Fruit fly (Drosophila melanogaster) whole organism, embryonic: ENCODE results near the gene CG9932.

Experiments
- Blimp-1 ChIP-seq: fragments of 200-800 bp; sonication (Bioruptor generic); optimal IDR thresholded peaks from 3 replicates; lab custom pipeline; 2018; ENCODE audit warnings: missing biosample characterization, missing genetic modification characterization, mild to moderate bottlenecking, moderate library complexity, missing genetic modification reagents
- CG13894 ChIP-seq: fragments of 200-800 bp; sonication (Bioruptor generic); optimal IDR thresholded peaks from 3 replicates; lab custom pipeline; 2018; ENCODE audit warnings: missing biosample characterization, mild to moderate bottlenecking, missing genetic modification characterization, moderate library complexity
- CG15514 ChIP-seq: fragments of 200-800 bp; sonication (Bioruptor generic); optimal IDR thresholded peaks from 3 replicates; lab custom pipeline; 2017; ENCODE audit warnings: missing biosample characterization, missing genetic modification characterization, mild to moderate bottlenecking, moderate library complexity, missing genetic modification reagents
- CG15601 ChIP-seq: fragments of 200-800 bp; sonication (Bioruptor generic); optimal IDR thresholded peaks from 3 replicates; lab custom pipeline; 2019; ENCODE audit warnings: missing biosample characterization, mild to moderate bottlenecking, missing genetic modification characterization, moderate library complexity
- CG17829 ChIP-seq: fragments of 200-800 bp; optimal IDR thresholded peaks from 2 replicates; lab custom pipeline; 2019; ENCODE audit warnings: missing biosample characterization, mild to moderate bottlenecking, missing genetic modification characterization, moderate library complexity
- CG34422 ChIP-seq: fragments of 200-800 bp; sonication (Bioruptor generic); IDR thresholded peaks from 3 replicates; pipeline ENCODE4 v1.3.6; 2022; ENCODE audit warnings: missing biosample characterization, missing genetic modification characterization
- CG4820 ChIP-seq: fragments of 200-800 bp; sonication (Bioruptor generic); optimal IDR thresholded peaks from 3 replicates; lab custom pipeline; 2016; ENCODE audit warnings: missing biosample characterization, missing genetic modification characterization
- CG5180 ChIP-seq: fragments of 200-800 bp; sonication (Bioruptor generic); optimal IDR thresholded peaks from 3 replicates; lab custom pipeline; 2017; ENCODE audit warnings: missing biosample characterization, missing genetic modification characterization, mild to moderate bottlenecking, moderate library complexity, missing genetic modification reagents
- CG7786 ChIP-seq: fragments of 200-800 bp; sonication (Bioruptor generic); optimal IDR thresholded peaks from 2 replicates; lab custom pipeline; 2016; ENCODE audit warnings: missing biosample characterization, missing genetic modification characterization
- CG8290 ChIP-seq, 3 experiments: fragments of 200-800 bp; sonication (Bioruptor generic); optimal IDR thresholded peaks; 2 replicates each; lab custom pipeline; 2016 to 2019; ENCODE audit warnings: missing biosample characterization in 3 of 3, missing genetic modification characterization in 3 of 3, mild to moderate bottlenecking in 2 of 3, moderate library complexity in 1 of 3
- CG9932 ChIP-seq: fragments of 200-800 bp; sonication (Bioruptor generic); IDR thresholded peaks from 2 replicates; pipeline ENCODE4 v1.3.6; 2022; ENCODE audit warnings: missing biosample characterization, missing genetic modification characterization
- D19B ChIP-seq: fragments of 200-800 bp; sonication (Bioruptor generic); optimal IDR thresholded peaks from 2 replicates; lab custom pipeline; 2017; ENCODE audit warnings: missing biosample characterization, mild to moderate bottlenecking, missing genetic modification characterization
- Dad ChIP-seq: fragments of 200-800 bp; sonication (Bioruptor generic); optimal IDR thresholded peaks from 3 replicates; lab custom pipeline; 2016; ENCODE audit warnings: missing biosample characterization, missing genetic modification characterization
- HLH3B ChIP-seq: fragments of 200-800 bp; sonication (Bioruptor generic); IDR thresholded peaks from 2 replicates; pipeline ENCODE4 v1.3.6; 2022; ENCODE audit warnings: missing biosample characterization, missing genetic modification characterization
- Hey ChIP-seq: fragments of 200-800 bp; sonication (Bioruptor generic); optimal IDR thresholded peaks from 3 replicates; lab custom pipeline; 2018; ENCODE audit warnings: missing biosample characterization, mild to moderate bottlenecking, missing genetic modification characterization
- Med ChIP-seq: fragments of 200-800 bp; sonication (Bioruptor generic); peaks from one replicate; lab custom pipeline; 2016; ENCODE audit warnings: missing biosample characterization, missing genetic modification characterization, mild to moderate bottlenecking, inconsistent platforms, moderate library complexity
- Meics ChIP-seq: fragments of 200-800 bp; sonication (Bioruptor generic); optimal IDR thresholded peaks from 2 replicates; lab custom pipeline; 2017; ENCODE audit warnings: missing biosample characterization, mild to moderate bottlenecking, missing genetic modification characterization
- Nf-YC ChIP-seq: fragments of 200-800 bp; optimal IDR thresholded peaks from 3 replicates; lab custom pipeline; 2019; ENCODE audit warnings: missing biosample characterization, mild to moderate bottlenecking, missing genetic modification characterization, moderate library complexity
- Sox102F ChIP-seq: fragments of 200-800 bp; sonication (Bioruptor generic); optimal IDR thresholded peaks from 2 replicates; lab custom pipeline; 2018; ENCODE audit warnings: missing biosample characterization, mild to moderate bottlenecking, missing genetic modification characterization, moderate library complexity
- Sry-δ ChIP-seq: fragments of 200-800 bp; sonication (Bioruptor generic); optimal IDR thresholded peaks from 2 replicates; lab custom pipeline; 2016; ENCODE audit warnings: missing biosample characterization, missing genetic modification characterization
- abd-A ChIP-seq: fragments of 200-800 bp; sonication (Bioruptor generic); optimal IDR thresholded peaks from 3 replicates; lab custom pipeline; 2019; ENCODE audit warnings: missing biosample characterization, mild to moderate bottlenecking, missing genetic modification characterization, moderate library complexity
- ap ChIP-seq: fragments of 200-800 bp; sonication (Bioruptor generic); IDR thresholded peaks from 2 replicates; pipeline ENCODE4 v1.3.6; 2022; ENCODE audit warnings: missing biosample characterization, missing genetic modification characterization
- az2 ChIP-seq: fragments of 200-800 bp; sonication (Bioruptor generic); optimal IDR thresholded peaks from 3 replicates; lab custom pipeline; 2016; ENCODE audit warnings: missing biosample characterization, missing genetic modification characterization
- bsh ChIP-seq, 2 experiments: fragments of 200-800 bp; sonication (Bioruptor generic); optimal IDR thresholded peaks; 2 replicates each; lab custom pipeline; 2017 to 2018; ENCODE audit warnings: mild to moderate bottlenecking in 2 of 2, missing biosample characterization in 2 of 2, missing genetic modification characterization in 2 of 2, moderate library complexity in 1 of 2
- crol ChIP-seq: fragments of 200-800 bp; sonication (Bioruptor generic); IDR thresholded peaks from 2 replicates; pipeline ENCODE4 v1.3.6; 2022; ENCODE audit warnings: missing biosample characterization, missing genetic modification characterization
- dmrt99B ChIP-seq: fragments of 200-800 bp; sonication (Bioruptor generic); optimal IDR thresholded peaks from 2 replicates; lab custom pipeline; 2018; ENCODE audit warnings: missing biosample characterization, mild to moderate bottlenecking, missing genetic modification characterization, moderate library complexity
- dysf ChIP-seq: fragments of 200-800 bp; sonication (Bioruptor generic); IDR thresholded peaks from 3 replicates; pipeline ENCODE4 v1.3.6; 2022; ENCODE audit warnings: missing biosample characterization, missing genetic modification characterization
- gfzf ChIP-seq: fragments of 200-800 bp; sonication (Bioruptor generic); optimal IDR thresholded peaks from 2 replicates; lab custom pipeline; 2016; ENCODE audit warnings: missing biosample characterization, mild to moderate bottlenecking, missing genetic modification characterization, moderate library complexity
- gt ChIP-seq: fragments of 200-800 bp; sonication (Bioruptor generic); IDR thresholded peaks from 2 replicates; pipeline ENCODE4 v1.3.6; 2022; ENCODE audit warnings: missing biosample characterization, missing genetic modification characterization
- hkb ChIP-seq, 2 experiments: fragments of 200-800 bp in 1 of 2; fragments of >200 bp in 1 of 2; sonication (Bioruptor generic) in 1 of 2; IDR thresholded peaks in 1 of 2; optimal IDR thresholded peaks in 1 of 2; 2 replicates each; pipeline versions ENCODE4 v1.3.6 to Lab custom; 2017 to 2022; ENCODE audit warnings: missing biosample characterization in 1 of 2, missing genetic modification characterization in 1 of 2
- jumu ChIP-seq: fragments of 200-800 bp; sonication (Bioruptor generic); optimal IDR thresholded peaks from 3 replicates; lab custom pipeline; 2016; ENCODE audit warnings: missing biosample characterization, missing genetic modification characterization
- kay ChIP-seq: fragments of 200-800 bp; sonication (Bioruptor generic); optimal IDR thresholded peaks from 2 replicates; lab custom pipeline; 2016; ENCODE audit warnings: missing biosample characterization, missing genetic modification characterization
- mirr ChIP-seq: fragments of 200-800 bp; sonication (Bioruptor generic); optimal IDR thresholded peaks from 3 replicates; lab custom pipeline; 2018; ENCODE audit warnings: missing biosample characterization, mild to moderate bottlenecking, missing genetic modification characterization
- phol ChIP-seq: fragments of 200-800 bp; sonication (Bioruptor generic); optimal IDR thresholded peaks from 3 replicates; lab custom pipeline; 2018; ENCODE audit warnings: missing biosample characterization, mild to moderate bottlenecking, missing genetic modification characterization, moderate library complexity
- pita ChIP-seq: fragments of 200-800 bp; sonication (Bioruptor generic); optimal IDR thresholded peaks from 2 replicates; lab custom pipeline; 2017; ENCODE audit warnings: missing biosample characterization, mild to moderate bottlenecking, missing genetic modification characterization
- row ChIP-seq: fragments of 200-800 bp; sonication (Bioruptor generic); IDR thresholded peaks from 3 replicates; pipeline ENCODE4 v1.3.6; 2022; ENCODE audit warnings: missing biosample characterization, missing genetic modification characterization
- scrt ChIP-seq: fragments of 200-800 bp; sonication (Bioruptor generic); optimal IDR thresholded peaks from 2 replicates; lab custom pipeline; 2018; ENCODE audit warnings: missing biosample characterization, mild to moderate bottlenecking, missing genetic modification characterization, moderate library complexity
- sens ChIP-seq: fragments of 200-800 bp; sonication (Bioruptor generic); peaks from one replicate; lab custom pipeline; 2016; ENCODE audit warnings: missing biosample characterization, missing genetic modification characterization
- seq ChIP-seq: fragments of 200-800 bp; sonication (Bioruptor generic); IDR thresholded peaks from 2 replicates; pipeline ENCODE4 v1.3.6; 2022; ENCODE audit warnings: missing biosample characterization, missing genetic modification characterization
- tgo ChIP-seq: fragments of 200-800 bp; sonication (Bioruptor generic); IDR thresholded peaks from 3 replicates; pipeline ENCODE4 v1.3.6; 2022; ENCODE audit warnings: missing biosample characterization, missing genetic modification characterization
- tio ChIP-seq: fragments of 200-800 bp; sonication (Bioruptor generic); optimal IDR thresholded peaks from 2 replicates; lab custom pipeline; 2017; ENCODE audit warnings: missing biosample characterization, missing genetic modification characterization, inconsistent platforms
- ttk ChIP-seq: fragments of 200-800 bp; sonication (Bioruptor generic); IDR thresholded peaks from 2 replicates; pipeline ENCODE4 v2.1.2; 2022; ENCODE audit warnings: missing biosample characterization, missing genetic modification characterization
- vfl ChIP-seq: fragments of 200-800 bp; sonication (Bioruptor generic); optimal IDR thresholded peaks from 2 replicates; lab custom pipeline; 2016; ENCODE audit warnings: missing biosample characterization, missing genetic modification characterization
- zf30C ChIP-seq: fragments of 200-800 bp; sonication (Bioruptor generic); optimal IDR thresholded peaks from 3 replicates; lab custom pipeline; 2018; ENCODE audit warnings: missing biosample characterization, mild to moderate bottlenecking, missing genetic modification characterization
- zfh1 ChIP-seq: fragments of 200-800 bp; sonication (Bioruptor generic); IDR thresholded peaks from 3 replicates; pipeline ENCODE4 v1.3.6; 2022; ENCODE audit warnings: missing biosample characterization, missing genetic modification characterization

Gene CG9932

dm6 chr2L:13068533-13069398 lies 8.8 kb upstream of the CG9932 start (continued):
- no peak for TF ChIP-seq gt (GFP tag; lab: Robert Waterston, UW)
- no peak for TF ChIP-seq Med (GFP tag; lab: Kevin White, UChicago)
- TF ChIP-seq CG15601 (tag; lab: Kevin White, UChicago), result no peak
- TF ChIP-seq row (GFP tag; lab: Robert Waterston, UW), result peak; percentile 25; the same call in 1 of the 3 replicates
- TF ChIP-seq ap (GFP tag; lab: Robert Waterston, UW), result no peak

DNA sequence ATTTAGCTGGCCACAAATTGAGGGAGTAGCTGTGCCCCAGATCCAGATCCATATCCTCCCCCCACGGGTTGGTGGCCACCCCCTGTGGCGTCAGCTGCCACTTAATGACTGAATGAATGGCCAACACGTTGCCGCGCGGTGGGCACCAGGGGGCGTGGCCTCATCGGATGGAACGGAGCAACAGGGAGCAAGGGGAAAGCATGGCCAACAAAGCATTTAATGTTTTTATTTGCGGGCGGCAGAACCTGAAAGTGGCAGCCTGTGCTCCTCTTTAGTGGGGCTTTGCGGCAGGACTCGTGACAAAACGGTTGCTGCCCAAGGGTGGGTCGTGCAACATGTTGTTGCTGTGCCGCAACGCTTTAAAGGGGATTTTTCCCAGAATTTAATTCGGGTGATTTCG lies 6.0 kb upstream of the CG9932 start:
- TF ChIP-seq scrt (GFP tag; lab: Kevin White, UChicago) (peak; percentile 86), Dad (GFP tag; lab: Kevin White, UChicago) (no peak), Hey (peak; percentile 4), CG5180 (GFP tag; lab: Kevin White, UChicago) (peak; percentile 32), CG34422 (0 out of 3 replicates have a peak, but pooled peaks have one; percentile 8), ap (GFP tag; lab: Robert Waterston, UW) (0 out of 2 replicates have a peak, but pooled peaks have one; percentile 16), seq (GFP tag; lab: Robert Waterston, UW) (0 out of 2 replicates have a peak, but pooled peaks have one; percentile 26), sens (peak; percentile 46), abd-A (peak; percentile 91), CG17829 (tag; lab: Kevin White, UChicago) (no peak), CG9932 (peak; percentile 14; the same call in 1 of the 2 replicates), mirr (peak; percentile 2), CG13894 (tag; lab: Kevin White, UChicago) (peak; percentile 16), crol (peak; percentile 53), Med (GFP tag; lab: Kevin White, UChicago) (peak; percentile 27), CG7786 (no peak)

DNA sequence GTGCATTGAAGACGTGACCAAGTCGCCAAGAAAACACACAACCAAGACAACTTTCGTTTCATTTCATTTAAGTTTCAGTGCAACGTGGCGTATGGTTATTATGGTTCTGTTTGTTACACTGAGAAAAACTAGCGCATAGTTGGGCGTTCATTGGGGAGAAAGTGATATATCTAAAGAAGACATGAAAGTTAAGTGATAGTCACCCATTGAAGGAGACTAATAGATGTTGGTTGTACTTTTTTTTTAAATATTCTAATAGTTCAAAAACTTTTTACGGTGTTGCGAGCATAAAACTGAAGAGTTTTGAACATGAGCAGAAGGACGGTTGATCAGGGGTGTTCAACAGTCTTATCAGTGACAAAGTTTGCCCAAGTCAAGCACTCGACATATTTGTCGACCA lies 3.9 kb downstream of the CG9932 start:
- TF ChIP-seq Med (GFP tag; lab: Kevin White, UChicago), result peak; percentile 83
- TF ChIP-seq jumu (GFP tag; lab: Kevin White, UChicago), result no peak
- TF ChIP-seq dysf (GFP tag; lab: Robert Waterston, UW), result peak; percentile 33; the same call in 1 of the 3 replicates
- TF ChIP-seq vfl (GFP tag; lab: Kevin White, UChicago), result no peak
- TF ChIP-seq ttk, result 0 out of 2 replicates have a peak, but pooled peaks have one; percentile 11
- TF ChIP-seq Sox102F (GFP tag; lab: Kevin White, UChicago), result peak; percentile 38
- no peak for TF ChIP-seq hkb (optimal IDR thresholded peaks at IDR 0.05; lab: Kevin White, UChicago)
- TF ChIP-seq hkb (GFP tag; IDR thresholded peaks at IDR 0.05; lab: Robert Waterston, UW), result 0 out of 2 replicates have a peak, but pooled peaks have one; percentile 14
- no peak for TF ChIP-seq Nf-YC
- no peak for TF ChIP-seq pita (GFP tag; lab: Kevin White, UChicago)
- TF ChIP-seq az2 (GFP tag; lab: Kevin White, UChicago), result peak; percentile 13
- peak; percentile 13 for TF ChIP-seq Meics
- TF ChIP-seq CG15514 (GFP tag; lab: Kevin White, UChicago), result no peak
- peak; percentile 46 for TF ChIP-seq dmrt99B (tag; lab: Kevin White, UChicago)
- TF ChIP-seq HLH3B (GFP tag; lab: Robert Waterston, UW), result 0 out of 2 replicates have a peak, but pooled peaks have one; percentile 33
- no peak for TF ChIP-seq CG8290 (GFP tag; optimal IDR thresholded peaks at IDR 0.05; lab: Kevin White, UChicago)
- no peak for TF ChIP-seq CG8290 (tag; optimal IDR thresholded peaks at IDR 0.05; lab: Kevin White, UChicago)
- peak; percentile 44 for TF ChIP-seq Blimp-1 (GFP tag; lab: Kevin White, UChicago)
- TF ChIP-seq kay (GFP tag; lab: Kevin White, UChicago), result no peak
- peak; percentile 20 for TF ChIP-seq CG4820 (GFP tag; lab: Kevin White, UChicago)
- peak; percentile 37; the same call in 2 of the 3 replicates for TF ChIP-seq tgo (GFP tag; lab: Robert Waterston, UW)
- TF ChIP-seq row (GFP tag; lab: Robert Waterston, UW), result peak; percentile 37; the same call in 2 of the 3 replicates
- TF ChIP-seq phol (tag; lab: Kevin White, UChicago), result peak; percentile 37
- TF ChIP-seq tio (GFP tag; lab: Kevin White, UChicago), result no peak
- no peak for TF ChIP-seq D19B (GFP tag; lab: Kevin White, UChicago)
- no peak for TF ChIP-seq bsh (GFP tag; optimal IDR thresholded peaks at IDR 0.05; lab: Kevin White, UChicago)
- TF ChIP-seq Sry-δ (GFP tag; lab: Kevin White, UChicago), result no peak
- TF ChIP-seq zfh1 (GFP tag; lab: Robert Waterston, UW), result 0 out of 3 replicates have a peak, but pooled peaks have one; percentile 33
- TF ChIP-seq zf30C (GFP tag; lab: Kevin White, UChicago), result no peak
- no peak for TF ChIP-seq gfzf (GFP tag; lab: Kevin White, UChicago)
